Fruit fly (Drosophila melanogaster): ENCODE results near the gene Cul5.

DNA sequence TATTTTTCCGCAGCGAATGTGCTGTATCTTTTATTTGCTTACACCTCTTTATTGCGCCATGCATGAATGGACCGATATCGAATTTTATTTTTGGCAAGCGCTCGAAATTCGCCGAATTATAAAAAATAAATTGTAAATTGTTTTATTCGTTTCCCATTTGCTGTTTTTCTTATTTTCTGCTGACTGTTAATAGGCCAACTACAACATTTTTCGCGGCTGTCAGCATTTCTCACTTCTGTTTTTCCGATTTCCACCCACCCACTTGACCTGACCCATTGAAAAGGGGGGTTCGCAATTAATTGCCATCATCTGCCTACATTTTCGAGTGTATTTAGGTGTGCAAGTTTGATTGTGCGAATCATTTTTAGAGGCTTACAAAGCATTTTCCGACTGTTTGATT lies 13.8 kb upstream of the Cul5 start:
- TF ChIP-seq h (optimal IDR thresholded peaks at IDR 0.05) (no peak), Sin3A (optimal IDR thresholded peaks at IDR 0.05) (no peak), Myc (optimal IDR thresholded peaks at IDR 0.05) (no peak)
